Worm (Caenorhabditis elegans): ENCODE results near the gene tbc-7.

DNA sequence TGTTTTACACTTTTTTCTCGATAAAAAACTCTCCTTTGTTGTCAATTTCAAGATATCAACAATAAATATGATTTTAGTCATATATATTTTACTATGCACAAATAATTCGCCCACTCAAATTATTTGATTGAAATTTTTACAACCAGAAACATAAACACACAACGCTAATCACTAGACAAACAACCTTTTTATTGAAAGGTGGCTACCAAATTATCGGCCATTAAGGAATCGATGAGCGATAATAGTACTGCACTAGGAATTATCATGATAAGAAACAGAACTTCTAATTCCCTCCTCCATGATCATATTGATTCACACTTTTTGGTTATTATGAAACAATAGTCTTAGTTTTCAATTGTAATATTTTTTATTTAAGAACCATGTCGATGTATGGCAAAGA lies 24.9 kb upstream of the tbc-7 start, which contains the start of gene C42D8.1:
- TF ChIP-seq pax-1 (tag; optimal IDR thresholded peaks at IDR 0.05) = no peak
- TF ChIP-seq ceh-31 (tag; optimal IDR thresholded peaks at IDR 0.05) = no peak
- TF ChIP-seq ttx-3 (tag; optimal IDR thresholded peaks at IDR 0.05) = no peak
- TF ChIP-seq ztf-16 (tag; optimal IDR thresholded peaks at IDR 0.05) = no peak
- no peak for TF ChIP-seq fkh-10 (GFP tag; optimal IDR thresholded peaks at IDR 0.05)
- no peak for TF ChIP-seq elt-2 (tag; optimal IDR thresholded peaks at IDR 0.05)
- no peak for TF ChIP-seq unc-42 (tag; optimal IDR thresholded peaks at IDR 0.05)
- TF ChIP-seq pqm-1 (tag; optimal IDR thresholded peaks at IDR 0.05) = no peak
